Fruit fly (Drosophila melanogaster): ENCODE data around the gene JMJD6.

The JMJD6 gene

DNA sequence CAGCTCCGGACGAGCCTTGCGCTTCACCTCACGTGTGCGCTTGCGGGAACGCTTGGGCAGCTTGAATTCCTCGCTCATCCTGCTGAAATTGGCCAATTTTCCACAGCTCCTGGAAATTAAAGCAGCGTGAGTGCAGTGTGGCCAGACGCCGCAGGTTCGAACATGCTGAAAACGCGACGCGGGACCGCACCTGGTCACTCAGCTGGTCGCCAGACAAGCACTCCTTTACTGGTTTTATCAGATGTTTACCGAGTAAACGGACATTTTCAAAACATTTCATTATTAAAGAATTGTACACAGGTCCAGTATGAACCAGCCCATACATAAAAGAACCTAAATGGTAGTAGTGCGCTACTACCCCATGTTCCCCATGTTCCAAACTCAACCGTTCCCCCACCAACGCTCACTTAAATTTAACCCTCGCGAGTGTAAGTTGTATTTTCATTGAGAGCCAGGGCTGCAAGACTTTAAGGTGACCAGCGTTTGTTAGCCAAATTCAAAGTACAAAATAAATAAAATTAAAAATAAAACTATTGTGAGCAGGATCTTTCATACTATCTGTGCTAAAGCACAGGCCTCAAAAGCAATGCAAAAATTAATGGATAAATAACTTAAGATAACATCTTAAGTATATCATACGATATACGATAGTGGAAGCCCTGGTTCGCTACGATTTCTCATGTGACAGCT, at the start of gene JMJD6, which contains the start of the genes CG7071 and Muted (continued):
- TF ChIP-seq NC2β (GFP tag; optimal IDR thresholded peaks at IDR 0.05): peak; percentile 84
- peak; percentile 63 for TF ChIP-seq Lim3 (GFP tag; IDR thresholded peaks at IDR 0.05)
- TF ChIP-seq CG9727 (GFP tag; optimal IDR thresholded peaks at IDR 0.05): peak; percentile 89
- peak; percentile 76 for TF ChIP-seq CG18262 (tag; optimal IDR thresholded peaks at IDR 0.05)
- peak; percentile 67; the same call in 2 of the 3 replicates for TF ChIP-seq CG6791 (GFP tag; IDR thresholded peaks at IDR 0.05; ENCODE audit: partially characterized antibody)
- TF ChIP-seq Lpt (GFP tag; optimal IDR thresholded peaks at IDR 0.05): no peak
- TF ChIP-seq CG2678 (tag; optimal IDR thresholded peaks at IDR 0.05): peak; percentile 92
- peak; percentile 60 for TF ChIP-seq CG17186 (GFP tag; optimal IDR thresholded peaks at IDR 0.05)
- peak; percentile 90 for TF ChIP-seq CG10209 (GFP tag; optimal IDR thresholded peaks at IDR 0.05)
- no peak for TF ChIP-seq h (optimal IDR thresholded peaks at IDR 0.05)
- TF ChIP-seq bbx (GFP tag; IDR thresholded peaks at IDR 0.05; ENCODE audit: partially characterized antibody): peak; percentile 63; the same call in 1 of the 2 replicates
- TF ChIP-seq ro (GFP tag; IDR thresholded peaks at IDR 0.05): peak; percentile 81
- peak; percentile 30 for TF ChIP-seq CG31365 (tag; optimal IDR thresholded peaks at IDR 0.05)
- peak; percentile 95 for TF ChIP-seq lab (GFP tag; optimal IDR thresholded peaks at IDR 0.05)
- peak; percentile 91 for TF ChIP-seq CG12104 (GFP tag; optimal IDR thresholded peaks at IDR 0.05)
- TF ChIP-seq Oli (tag; optimal IDR thresholded peaks at IDR 0.05): peak; percentile 82
- TF ChIP-seq CG12942 (GFP tag; optimal IDR thresholded peaks at IDR 0.05): peak; percentile 89
- TF ChIP-seq CG8089 (GFP tag; optimal IDR thresholded peaks at IDR 0.05): peak; percentile 83
- peak; percentile 93 for TF ChIP-seq CG4328 (GFP tag; optimal IDR thresholded peaks at IDR 0.05)
- peak; percentile 86 for TF ChIP-seq CG10267 (tag; optimal IDR thresholded peaks at IDR 0.05)
- TF ChIP-seq CG1233 (GFP tag; optimal IDR thresholded peaks at IDR 0.05): peak; percentile 87
- TF ChIP-seq ab (GFP tag; optimal IDR thresholded peaks at IDR 0.05): peak; percentile 70
- peak; percentile 94 for TF ChIP-seq CG10543 (GFP tag; optimal IDR thresholded peaks at IDR 0.05)
- no peak for TF ChIP-seq pb (GFP tag; optimal IDR thresholded peaks at IDR 0.05)
- peak; percentile 85 for TF ChIP-seq Drgx (GFP tag; IDR thresholded peaks at IDR 0.05)
- peak in 1 of 2 experiments; percentile 75 for TF ChIP-seq insv (GFP tag; optimal IDR thresholded peaks at IDR 0.05)
- peak; percentile 88 to 94 for TF ChIP-seq dpn (GFP tag; optimal IDR thresholded peaks at IDR 0.05)
- TF ChIP-seq CG10462 (GFP tag; optimal IDR thresholded peaks at IDR 0.05): peak; percentile 79
- TF ChIP-seq dimm (GFP tag; IDR thresholded peaks at IDR 0.05): peak; percentile 64; the same call in 1 of the 2 replicates
- peak; percentile 90 for TF ChIP-seq dysf (GFP tag; IDR thresholded peaks at IDR 0.05)
- TF ChIP-seq cato (GFP tag; optimal IDR thresholded peaks at IDR 0.05; ENCODE audit: borderline replicate concordance): peak; percentile 87
- peak; percentile 72 for TF ChIP-seq onecut (GFP tag; IDR thresholded peaks at IDR 0.05)
- TF ChIP-seq fd3F (GFP tag; optimal IDR thresholded peaks at IDR 0.05): peak; percentile 90
- peak; percentile 59 for TF ChIP-seq kah (GFP tag; optimal IDR thresholded peaks at IDR 0.05)
- TF ChIP-seq CG12391 (tag; optimal IDR thresholded peaks at IDR 0.05): peak; percentile 97
- TF ChIP-seq CG6683 (GFP tag; optimal IDR thresholded peaks at IDR 0.05): peak; percentile 72
- peak; percentile 89 to 94 for TF ChIP-seq Hr51 (GFP tag; optimal IDR thresholded peaks at IDR 0.05)
- peak; percentile 76 for TF ChIP-seq CG1529 (GFP tag; optimal IDR thresholded peaks at IDR 0.05)
- TF ChIP-seq gro (GFP tag; optimal IDR thresholded peaks at IDR 0.05): peak; percentile 93
- TF ChIP-seq TFAM (GFP tag; optimal IDR thresholded peaks at IDR 0.05): no peak
- TF ChIP-seq chm (GFP tag; IDR thresholded peaks at IDR 0.05): peak; percentile 80; the same call in 1 of the 2 replicates

All from whole organism, embryonic.